Worm (Caenorhabditis elegans): ENCODE results near the gene sulp-3.

Gene sulp-3

DNA sequence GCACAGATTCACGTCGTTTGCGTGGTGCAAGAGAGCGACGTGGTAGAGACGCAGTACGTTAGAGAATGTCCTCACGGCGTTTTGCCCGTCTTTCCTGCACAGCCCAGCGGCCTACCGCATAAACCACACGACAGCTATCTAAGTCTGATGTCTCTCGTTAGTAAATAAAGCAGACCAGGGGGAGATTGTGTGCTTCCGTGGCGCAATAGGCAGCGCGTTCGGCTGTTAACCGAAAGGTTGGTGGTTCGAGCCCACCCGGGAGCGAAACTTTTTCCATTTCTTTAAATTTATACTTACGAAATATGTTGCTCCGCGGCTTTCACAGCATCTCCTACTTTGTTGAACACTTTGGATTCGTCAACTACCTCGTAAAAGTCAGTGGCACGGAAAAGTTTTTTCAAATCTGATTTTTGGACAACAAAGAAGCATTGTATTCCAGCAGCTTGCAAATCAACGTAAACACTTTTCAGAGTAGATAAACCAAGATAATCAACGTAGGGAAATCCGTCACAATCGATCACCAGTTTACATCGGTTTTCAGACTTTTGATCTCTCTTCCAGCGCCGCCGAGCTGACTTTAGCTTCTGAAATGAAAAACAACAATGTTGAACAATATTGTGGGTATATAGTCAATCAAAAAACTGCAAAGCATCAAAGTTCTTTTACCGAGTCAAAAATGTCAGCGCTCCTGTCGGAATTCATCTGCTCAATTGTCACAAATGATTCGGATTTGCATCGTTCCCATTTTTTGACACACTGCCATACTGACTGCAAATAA, 3.7 kb downstream of the sulp-3 start (continued):
- TF ChIP-seq F37D6.2 (tag; optimal IDR thresholded peaks at IDR 0.05) (peak; percentile 87), F49E8.2 (tag; optimal IDR thresholded peaks at IDR 0.05; ENCODE audit: borderline replicate concordance) (peak; percentile 79), mes-2 (tag; optimal IDR thresholded peaks at IDR 0.05; ENCODE audit: poor library complexity, severe bottlenecking) (peak; percentile 74), php-3 (GFP tag; IDR thresholded peaks at IDR 0.05) (peak; percentile 91), gei-8 (GFP tag; optimal IDR thresholded peaks at IDR 0.05) (peak; percentile 93), R02D3.7 (tag; optimal IDR thresholded peaks at IDR 0.05) (no peak), nhr-41 (GFP tag; IDR thresholded peaks at IDR 0.05) (peak; percentile 89), duxl-1 (tag; optimal IDR thresholded peaks at IDR 0.05; ENCODE audit: poor library complexity) (peak; percentile 93), unc-130 (GFP tag; optimal IDR thresholded peaks at IDR 0.05) (peak; percentile 68), Y75B8A.6 (GFP tag; IDR thresholded peaks at IDR 0.05) (peak; percentile 97), unc-39 (tag; optimal IDR thresholded peaks at IDR 0.05) (no peak), ceh-20 (GFP tag; IDR thresholded peaks at IDR 0.05) (peak; percentile 95), ztf-11 (tag; optimal IDR thresholded peaks at IDR 0.05) (no peak), ceh-32 (tag; optimal IDR thresholded peaks at IDR 0.05; ENCODE audit: poor library complexity) (peak; percentile 82), ZK337.2 (GFP tag; IDR thresholded peaks at IDR 0.05) (peak; percentile 90), mdt-29 (GFP tag; IDR thresholded peaks at IDR 0.05) (peak; percentile 91), daf-19 (GFP tag; conservative IDR thresholded peaks at IDR 0.05) (peak; percentile 95), mxl-3 (GFP tag; optimal IDR thresholded peaks at IDR 0.05) (peak; percentile 82), nhr-102 (tag; optimal IDR thresholded peaks at IDR 0.05) (peak; percentile 90), spr-3 (GFP tag; optimal IDR thresholded peaks at IDR 0.05) (peak; percentile 89), daf-12 (tag; optimal IDR thresholded peaks at IDR 0.05) (no peak)

DNA sequence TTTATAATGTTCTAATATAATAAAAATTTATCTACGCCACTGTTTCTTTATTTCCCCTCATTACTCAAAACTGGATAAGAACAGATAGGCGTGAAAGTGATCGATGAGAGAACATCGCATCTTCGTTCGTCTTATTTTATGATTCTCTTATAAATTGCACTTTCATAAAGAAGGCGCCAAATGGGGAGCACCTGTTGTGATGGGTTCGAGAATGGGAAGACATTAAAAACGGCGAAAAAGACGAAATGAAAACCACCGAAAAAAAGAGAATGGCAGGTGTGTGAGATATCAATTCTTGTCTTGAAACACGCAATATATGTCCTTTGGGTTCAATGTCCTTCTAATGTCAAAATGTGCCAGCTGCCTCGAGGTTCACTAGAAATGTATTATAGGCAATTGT, 13.9 kb downstream of the sulp-3 start:
- no peak for TF ChIP-seq mep-1 (tag; optimal IDR thresholded peaks at IDR 0.05)
- no peak for TF ChIP-seq zag-1 (tag; optimal IDR thresholded peaks at IDR 0.05)
- no peak for TF ChIP-seq nhr-6 (tag; optimal IDR thresholded peaks at IDR 0.05)
- TF ChIP-seq spr-3 (GFP tag; optimal IDR thresholded peaks at IDR 0.05), result no peak
- TF ChIP-seq rbr-2 (tag; optimal IDR thresholded peaks at IDR 0.05), result no peak
- TF ChIP-seq daf-8 (GFP tag; IDR thresholded peaks at IDR 0.05), result no peak

DNA sequence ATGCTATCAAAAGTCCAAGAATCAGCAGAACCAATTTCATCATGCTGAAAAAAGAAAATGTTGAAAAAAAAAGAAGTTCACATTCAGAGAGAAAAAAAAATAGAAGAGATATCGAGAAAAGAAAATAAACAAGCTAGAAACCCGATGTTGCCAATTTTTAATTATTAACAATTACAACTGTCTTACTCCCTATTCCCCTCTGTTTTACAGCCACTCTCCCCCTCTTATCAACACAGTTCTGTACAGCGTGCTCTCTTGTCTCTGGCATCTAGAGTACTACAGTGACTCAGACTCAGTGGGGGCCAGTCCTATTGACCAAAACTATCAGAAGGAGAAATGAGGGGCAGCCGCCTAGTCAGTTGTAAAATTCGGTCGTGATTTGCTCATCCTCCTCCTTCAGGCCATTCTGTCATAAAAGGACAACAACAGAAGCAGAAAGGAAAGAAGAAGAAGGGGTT, 15.6 kb downstream of the sulp-3 start, which contains the start of gene wrk-1:
Gene wrk-1 (minus strand): TSS at position 51 of the 458 bp plus-strand sequence.
- TF ChIP-seq mxl-3 (GFP tag; optimal IDR thresholded peaks at IDR 0.05) (no peak), hmg-1.1 (GFP tag; IDR thresholded peaks at IDR 0.05) (no peak), mdl-1 (tag; optimal IDR thresholded peaks at IDR 0.05) (no peak), spr-3 (GFP tag; optimal IDR thresholded peaks at IDR 0.05) (no peak), daf-16 (GFP tag; optimal IDR thresholded peaks at IDR 0.05) (no peak), daf-16 (tag; optimal IDR thresholded peaks at IDR 0.05) (peak; percentile 35), mes-2 (tag; optimal IDR thresholded peaks at IDR 0.05; ENCODE audit: poor library complexity, severe bottlenecking) (no peak), madf-5 (GFP tag; IDR thresholded peaks at IDR 0.05) (no peak), F26F4.8 (GFP tag; conservative IDR thresholded peaks at IDR 0.05) (no peak), hlh-11 (tag; optimal IDR thresholded peaks at IDR 0.05) (peak; percentile 27), lir-3 (tag; optimal IDR thresholded peaks at IDR 0.05) (no peak), unc-62 (GFP tag; optimal IDR thresholded peaks at IDR 0.05 in 1 of 2) (peak in 1 of 2 experiments; percentile 93), unc-62 (tag; optimal IDR thresholded peaks at IDR 0.05) (no peak), mep-1 (tag; optimal IDR thresholded peaks at IDR 0.05) (no peak), lin-29 (GFP tag; IDR thresholded peaks at IDR 0.05) (no peak), ceh-32 (tag; optimal IDR thresholded peaks at IDR 0.05; ENCODE audit: poor library complexity) (no peak), lin-39 (tag; optimal IDR thresholded peaks at IDR 0.05) (no peak), nhr-48 (tag; optimal IDR thresholded peaks at IDR 0.05) (no peak), Y75B8A.6 (GFP tag; IDR thresholded peaks at IDR 0.05) (no peak), nhr-237 (tag; optimal IDR thresholded peaks at IDR 0.05) (no peak), zip-2 (tag; optimal IDR thresholded peaks at IDR 0.05) (no peak), duxl-1 (tag; optimal IDR thresholded peaks at IDR 0.05; ENCODE audit: poor library complexity) (no peak), pqm-1 (tag; optimal IDR thresholded peaks at IDR 0.05) (peak; percentile 43), lim-7 (GFP tag; IDR thresholded peaks at IDR 0.05) (no peak), dve-1 (tag; optimal IDR thresholded peaks at IDR 0.05; ENCODE audit: insufficient read depth) (peak; percentile 43), R02D3.7 (tag; optimal IDR thresholded peaks at IDR 0.05) (no peak), ZK337.2 (GFP tag; IDR thresholded peaks at IDR 0.05) (no peak)
